Fruit fly (Drosophila melanogaster): Measurements from ENCODE around the gene CG12316.

DNA sequence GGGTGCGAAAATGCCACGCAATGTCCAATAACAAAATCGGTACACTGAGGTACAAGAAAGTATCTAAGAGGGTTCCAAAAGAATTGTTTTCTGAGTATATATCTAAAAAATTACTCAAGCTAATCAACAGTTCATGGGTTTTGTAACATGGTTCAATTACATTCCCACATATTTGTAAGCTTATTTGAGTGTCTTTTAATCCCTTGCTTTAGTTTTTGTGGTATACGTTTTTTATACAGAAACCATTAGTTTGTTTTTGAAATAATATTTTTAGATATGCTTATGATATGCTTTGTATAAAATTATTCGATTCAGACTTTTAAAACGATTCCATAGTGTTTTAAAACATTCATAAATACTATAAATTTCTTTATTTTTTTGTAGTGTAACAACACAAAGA lies 44.1 kb upstream of the CG12316 start:
- TF ChIP-seq CG33017 (tag; optimal IDR thresholded peaks at IDR 0.05), result no peak
- TF ChIP-seq cic (GFP tag; optimal IDR thresholded peaks at IDR 0.05), result no peak
- no peak for TF ChIP-seq Clk (GFP tag; optimal IDR thresholded peaks at IDR 0.05)
- TF ChIP-seq CG12768 (GFP tag; optimal IDR thresholded peaks at IDR 0.05), result no peak
- no peak for TF ChIP-seq CG5204 (GFP tag; optimal IDR thresholded peaks at IDR 0.05)
- no peak for TF ChIP-seq Mnt (GFP tag; optimal IDR thresholded peaks at IDR 0.05)
- no peak for TF ChIP-seq CG14711 (tag; optimal IDR thresholded peaks at IDR 0.05)
- no peak for TF ChIP-seq kay (GFP tag; ENCODE audit: borderline replicate concordance)

All from whole organism, adult.